Worm (Caenorhabditis elegans) whole organism, L4/young adult: Measurements from ENCODE around the gene sri-1.

Experiments used
- W03F9.2 ChIP-seq: fragments of 150-350 bp; optimal IDR thresholded peaks from 2 replicates; lab custom pipeline; 2014; ENCODE audit warnings: missing biosample characterization, missing genetic modification characterization
- dao-5 ChIP-seq: sonication (generic microtip); optimal IDR thresholded peaks from 2 replicates; lab custom pipeline; 2016; ENCODE audit warnings: missing genotype, missing genetic modification characterization, moderate library complexity, missing compliant biosample characterization
- him-1 ChIP-seq: sonication (generic microtip); optimal IDR thresholded peaks from 2 replicates; lab custom pipeline; 2016; ENCODE audit warnings: missing genotype, missing genetic modification reagents, missing genetic modification characterization, missing compliant biosample characterization

ce11 chrV:15928325-15928724, 39.1 kb downstream of the sri-1 start, which contains the start of gene pzf-1:
- TF ChIP-seq him-1 (no peak), W03F9.2 (tag; lab: Kevin White, UChicago) (no peak), dao-5 (no peak)
